Worm (Caenorhabditis elegans) whole organism, midembryonic: ENCODE data around the gene C36B7.3.

Experiments
- T22C8.4 ChIP-seq: fragments of 200-800 bp; sonication (Bioruptor generic); IDR thresholded peaks from 2 replicates; pipeline ENCODE4 v1.3.6; 2022; ENCODE audit warnings: missing genetic modification characterization, missing compliant biosample characterization
- klf-2 ChIP-seq: fragments of 200-800 bp; sonication (Bioruptor generic); conservative IDR thresholded peaks from 2 replicates; pipeline ENCODE4 v1.3.6; 2022; ENCODE audit warnings: missing genetic modification reagents, missing genetic modification characterization, missing compliant biosample characterization
- med-1 ChIP-seq: sonication (generic microtip); optimal IDR thresholded peaks from 2 replicates; lab custom pipeline; 2017; ENCODE audit warnings: missing genetic modification characterization, mild to moderate bottlenecking, missing compliant biosample characterization, antibody characterized with exemption, missing genetic modification reagents; ENCODE audit not compliant: insufficient read depth
- ref-1 ChIP-seq: fragments of 200-800 bp; sonication (Bioruptor generic); conservative IDR thresholded peaks from 2 replicates; pipeline ENCODE4 v1.3.6; 2022; ENCODE audit warnings: missing genetic modification reagents, missing genetic modification characterization, missing compliant biosample characterization
- ztf-29 ChIP-seq: fragments of 200-800 bp; sonication (Bioruptor generic); IDR thresholded peaks from 2 replicates; pipeline ENCODE4 v1.3.6; 2022; ENCODE audit warnings: missing genetic modification reagents, missing genetic modification characterization, missing compliant biosample characterization

ce11 chrX:7075250-7075649, 26.3 kb upstream of the C36B7.3 start, which contains the start of gene B0403.6:
- no peak for TF ChIP-seq ref-1 (GFP tag; lab: Robert Waterston, UW)
- TF ChIP-seq klf-2 (GFP tag; lab: Robert Waterston, UW): no peak
- no peak for TF ChIP-seq med-1 (GFP tag; lab: Kevin White, UChicago)
- TF ChIP-seq T22C8.4: no peak
- no peak for TF ChIP-seq ztf-29 (GFP tag; lab: Robert Waterston, UW)
